Fruit fly (Drosophila melanogaster) whole organism: ENCODE data around the gene CG5196.

Experiments
- CG8478 ChIP-seq: fragments of >200 bp; optimal IDR thresholded peaks from 2 replicates; lab custom pipeline; 2018; ENCODE audit warnings: inconsistent platforms
- Dll ChIP-seq: fragments of >200 bp; optimal IDR thresholded peaks from 2 replicates; lab custom pipeline; 2017
- EcR ChIP-seq, 2 experiments: fragments of >200 bp; optimal IDR thresholded peaks; 2 replicates each; lab custom pipeline; 2017; ENCODE audit warnings: missing biosample characterization in 2 of 2, missing genetic modification characterization in 2 of 2, missing genetic modification reagents in 2 of 2
- pan ChIP-seq: fragments of >200 bp; optimal IDR thresholded peaks from 2 replicates; lab custom pipeline; 2017
- psq ChIP-seq: fragments of >200 bp; optimal IDR thresholded peaks from 2 replicates; lab custom pipeline; 2017
- usp ChIP-seq: fragments of >200 bp; optimal IDR thresholded peaks from 2 replicates; lab custom pipeline; 2017; ENCODE audit warnings: missing biosample characterization, missing genetic modification characterization, mixed read lengths

CG5196 gene

DNA sequence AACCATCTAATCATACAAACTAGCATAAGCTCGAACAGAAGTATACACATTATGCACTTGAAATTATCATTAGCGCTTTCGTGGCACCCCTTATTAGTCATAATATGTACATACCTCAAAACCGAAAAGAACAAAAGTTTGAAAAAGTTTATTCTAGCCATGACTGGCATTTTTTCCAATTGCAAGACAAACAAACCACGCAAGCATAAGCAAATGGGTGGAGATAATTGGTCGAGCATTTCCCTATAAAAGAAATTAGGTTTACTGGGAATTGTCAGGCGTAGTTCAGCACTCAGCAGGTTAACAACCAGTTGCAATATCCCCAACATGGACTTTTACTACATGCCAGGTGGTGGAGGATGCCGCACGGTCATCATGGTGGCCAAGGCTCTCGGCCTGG is 36.4 kb upstream of the CG5196 start, which contains the start of gene GstD2:
TSS of gene GstD2 (plus strand) at position 301 of the 400 bp plus-strand sequence.
- no peak for TF ChIP-seq psq (lab: Kevin White, UChicago)
- TF ChIP-seq usp: no peak

DNA sequence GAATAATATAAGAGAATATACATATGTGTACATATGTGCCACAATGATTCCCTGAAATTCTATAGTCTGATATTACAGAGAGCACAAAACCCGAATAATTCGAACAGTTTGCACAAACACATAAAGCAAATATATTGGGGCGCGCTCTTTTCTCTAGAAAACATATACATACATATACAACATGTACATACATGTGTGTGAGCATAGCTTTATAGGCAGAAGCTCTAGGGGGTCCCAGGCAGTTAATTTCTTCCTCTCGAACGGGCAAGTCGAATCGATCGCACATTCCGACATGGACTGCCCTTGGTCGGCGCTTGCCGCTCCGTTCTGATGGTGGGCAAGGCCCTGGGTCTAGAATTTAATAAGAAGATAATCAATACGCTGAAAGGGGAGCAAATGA is 35.3 kb upstream of the CG5196 start, which contains the start of gene GstD3:
TSS of gene GstD3 (plus strand) at position 269 of the 400 bp plus-strand sequence.
- no peak for TF ChIP-seq psq (lab: Kevin White, UChicago)
- no peak for TF ChIP-seq usp
- TF ChIP-seq Dll (lab: Kevin White, UChicago): no peak
- TF ChIP-seq CG8478 (lab: Kevin White, UChicago): no peak
- TF ChIP-seq EcR (GFP tag; optimal IDR thresholded peaks at IDR 0.05; lab: Kevin White, UChicago): no peak
- no peak for TF ChIP-seq pan (lab: Kevin White, UChicago)

DNA sequence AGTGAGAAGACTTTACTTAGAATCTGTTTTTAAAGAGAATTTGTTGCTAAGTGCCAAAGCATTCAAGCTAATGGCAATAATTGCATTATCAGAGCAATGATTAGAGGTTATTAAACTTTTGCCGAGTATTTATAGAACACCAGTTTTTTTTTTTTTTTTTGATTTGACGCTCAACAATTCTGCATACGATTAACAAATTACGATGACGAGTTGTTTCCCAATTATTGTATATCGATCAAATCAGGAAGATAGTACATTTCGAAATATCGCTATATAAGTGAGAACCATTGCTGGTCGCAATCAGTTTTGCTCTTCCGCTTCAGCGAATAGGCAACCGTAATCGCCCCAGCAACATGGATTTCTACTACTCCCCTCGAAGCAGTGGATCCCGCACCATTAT is 34.3 kb upstream of the CG5196 start, which contains the start of gene GstD4:
TSS of gene GstD4 (plus strand) at position 301 of the 400 bp plus-strand sequence.
- TF ChIP-seq CG8478 (lab: Kevin White, UChicago): no peak
- no peak for TF ChIP-seq pan (lab: Kevin White, UChicago)
- no peak for TF ChIP-seq EcR (GFP tag; optimal IDR thresholded peaks at IDR 0.05; lab: Kevin White, UChicago)

DNA sequence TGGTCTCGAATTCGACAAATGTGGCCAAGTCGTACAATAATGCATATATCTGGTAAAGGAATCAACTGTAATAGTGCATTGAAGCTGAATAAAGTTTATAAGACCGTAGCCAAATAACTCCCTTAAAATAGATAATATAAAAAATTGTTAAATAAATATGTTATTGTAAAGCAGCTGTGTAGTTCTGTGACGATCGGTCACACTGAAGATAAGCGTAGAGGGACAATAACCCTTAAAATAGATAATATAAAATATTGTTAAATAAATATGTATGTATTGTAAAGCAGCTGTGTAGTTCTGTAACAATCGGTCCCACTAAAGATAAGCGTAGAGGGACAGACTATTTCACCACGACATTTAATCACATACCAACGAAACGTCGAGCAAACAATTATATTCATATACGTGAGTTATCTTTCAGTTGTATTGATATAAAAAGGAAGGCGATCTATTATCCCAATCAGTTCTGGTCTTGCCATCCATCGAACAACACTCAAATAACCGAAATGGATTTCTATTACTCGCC is 32.8 kb upstream of the CG5196 start, which contains the start of gene GstD5:
TSS of gene GstD5 (plus strand) at position 476 of the 526 bp plus-strand sequence.
- TF ChIP-seq EcR (GFP tag; optimal IDR thresholded peaks at IDR 0.05; lab: Kevin White, UChicago) (no peak), CG8478 (lab: Kevin White, UChicago) (no peak), usp (no peak)

DNA sequence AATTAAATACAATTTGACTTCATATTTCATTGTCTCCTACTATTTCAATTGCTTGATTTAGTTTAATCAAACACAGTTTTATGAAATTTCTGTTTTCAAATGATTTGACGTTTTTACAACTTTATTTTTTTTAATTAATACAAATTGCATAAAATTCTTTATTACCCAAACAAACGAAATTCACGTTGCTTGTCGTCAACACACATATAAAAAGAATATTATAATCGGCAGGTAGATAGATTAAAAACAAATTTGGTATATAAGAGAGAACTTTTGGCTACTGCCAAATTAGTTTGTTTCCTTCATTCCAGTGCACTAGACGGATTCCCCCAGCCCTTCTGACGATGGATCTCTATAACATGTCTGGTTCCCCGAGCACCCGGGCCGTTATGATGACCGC is 31.3 kb upstream of the CG5196 start, which contains the start of gene GstD6:
TSS of gene GstD6 (plus strand) at position 301 of the 400 bp plus-strand sequence.
- TF ChIP-seq CG8478 (lab: Kevin White, UChicago): no peak
- no peak for TF ChIP-seq Dll (lab: Kevin White, UChicago)
- TF ChIP-seq pan (lab: Kevin White, UChicago): no peak
- TF ChIP-seq psq (lab: Kevin White, UChicago): no peak
- no peak for TF ChIP-seq EcR (GFP tag; optimal IDR thresholded peaks at IDR 0.05; lab: Kevin White, UChicago)
- TF ChIP-seq usp: no peak

DNA sequence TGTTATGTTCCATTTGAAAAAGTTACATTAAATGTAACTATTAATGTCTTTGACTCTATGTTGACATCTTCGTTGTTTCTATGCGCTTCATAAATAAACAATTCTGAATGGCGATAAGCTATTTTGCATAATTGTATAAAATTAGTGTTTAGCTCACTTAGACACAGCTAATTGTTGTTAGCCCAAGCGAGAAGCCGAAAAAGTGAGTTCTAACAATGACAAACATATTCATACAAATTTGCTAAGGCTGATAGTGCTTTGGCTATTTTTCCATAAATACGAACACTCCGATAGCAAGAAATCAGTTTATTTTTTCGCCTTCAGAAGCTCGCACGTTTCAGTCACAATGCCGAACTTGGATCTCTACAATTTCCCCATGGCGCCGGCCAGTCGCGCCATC is 29.9 kb upstream of the CG5196 start, which contains the start of gene GstD7:
TSS of gene GstD7 (plus strand) at position 301 of the 400 bp plus-strand sequence.
- TF ChIP-seq EcR (GFP tag; optimal IDR thresholded peaks at IDR 0.05; lab: Kevin White, UChicago) (no peak), Dll (lab: Kevin White, UChicago) (no peak), pan (lab: Kevin White, UChicago) (no peak), CG8478 (lab: Kevin White, UChicago) (no peak), psq (lab: Kevin White, UChicago) (no peak), usp (no peak)

DNA sequence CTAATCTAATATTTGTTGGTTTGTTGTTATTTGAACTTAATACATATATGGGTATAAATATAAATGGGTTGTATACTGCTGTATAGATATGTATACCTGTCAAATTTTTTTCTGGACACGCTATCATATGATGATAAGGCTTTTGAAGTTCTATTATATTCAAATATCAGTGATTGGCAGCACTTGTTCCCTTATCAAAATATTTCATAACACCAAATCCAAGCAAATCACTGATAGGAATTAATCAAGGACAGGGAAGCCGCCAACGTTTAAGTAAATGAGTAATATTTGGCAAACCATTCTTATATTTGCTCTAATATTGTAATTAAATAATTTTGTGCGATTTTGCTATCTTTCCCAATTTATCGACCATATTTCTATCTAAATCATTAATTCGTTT is 28.9 kb upstream of the CG5196 start:
- TF ChIP-seq EcR (GFP tag; optimal IDR thresholded peaks at IDR 0.05; lab: Kevin White, UChicago): no peak
- no peak for TF ChIP-seq pan (lab: Kevin White, UChicago)
- no peak for TF ChIP-seq CG8478 (lab: Kevin White, UChicago)
- TF ChIP-seq Dll (lab: Kevin White, UChicago): no peak
- TF ChIP-seq psq (lab: Kevin White, UChicago): no peak
- no peak for TF ChIP-seq usp

DNA sequence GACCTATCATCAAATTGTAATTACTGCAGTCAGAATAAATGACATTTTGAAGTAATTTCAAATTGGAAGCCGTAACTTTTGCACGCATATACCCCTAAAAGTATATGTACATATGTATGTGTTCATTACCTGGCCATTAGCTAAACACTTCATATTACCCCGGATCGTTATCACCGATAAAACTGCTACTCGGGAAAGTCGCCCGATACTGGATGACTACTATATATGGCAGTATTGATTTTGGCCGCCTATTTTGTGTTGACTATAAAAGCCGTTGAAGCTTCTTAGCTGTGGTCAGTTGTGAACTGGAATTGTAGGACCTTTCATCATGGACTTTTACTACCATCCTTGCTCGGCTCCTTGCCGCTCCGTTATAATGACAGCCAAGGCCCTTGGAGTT is 28.4 kb upstream of the CG5196 start, which contains the start of gene GstD8:
TSS of gene GstD8 (plus strand) at position 301 of the 400 bp plus-strand sequence.
- TF ChIP-seq pan (lab: Kevin White, UChicago) (no peak), usp (no peak), CG8478 (lab: Kevin White, UChicago) (no peak), EcR (GFP tag; optimal IDR thresholded peaks at IDR 0.05; lab: Kevin White, UChicago) (no peak), psq (lab: Kevin White, UChicago) (no peak)

DNA sequence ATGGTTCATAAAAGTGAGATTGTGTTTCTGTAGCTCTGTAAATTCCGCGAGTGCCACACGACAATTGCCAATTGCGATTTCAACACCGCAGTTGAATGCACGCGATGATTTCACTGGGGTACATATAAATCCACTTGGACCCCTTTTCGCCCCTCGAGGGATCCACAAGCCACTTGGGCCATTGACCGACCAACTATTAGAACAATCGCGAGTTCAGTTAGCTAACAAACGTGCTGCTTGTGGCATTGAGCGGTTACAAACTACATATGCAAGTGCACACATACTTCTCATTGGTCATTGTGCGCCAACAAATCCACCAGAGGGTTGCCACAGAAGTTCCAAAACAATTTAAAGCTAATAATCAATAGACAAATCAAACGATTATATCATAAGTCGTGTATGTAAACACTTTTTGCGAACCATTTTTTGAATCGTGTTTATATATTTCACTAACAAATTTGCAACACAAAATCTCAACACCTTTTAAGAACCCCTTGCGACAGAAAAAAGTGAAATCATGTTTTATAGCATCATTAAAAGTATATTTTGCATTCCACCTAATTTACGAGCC is 26.9 kb upstream of the CG5196 start:
- peak in 1 of 2 experiments; percentile 95 for TF ChIP-seq EcR (GFP tag; optimal IDR thresholded peaks at IDR 0.05; lab: Kevin White, UChicago)
- no peak for TF ChIP-seq psq (lab: Kevin White, UChicago)

DNA sequence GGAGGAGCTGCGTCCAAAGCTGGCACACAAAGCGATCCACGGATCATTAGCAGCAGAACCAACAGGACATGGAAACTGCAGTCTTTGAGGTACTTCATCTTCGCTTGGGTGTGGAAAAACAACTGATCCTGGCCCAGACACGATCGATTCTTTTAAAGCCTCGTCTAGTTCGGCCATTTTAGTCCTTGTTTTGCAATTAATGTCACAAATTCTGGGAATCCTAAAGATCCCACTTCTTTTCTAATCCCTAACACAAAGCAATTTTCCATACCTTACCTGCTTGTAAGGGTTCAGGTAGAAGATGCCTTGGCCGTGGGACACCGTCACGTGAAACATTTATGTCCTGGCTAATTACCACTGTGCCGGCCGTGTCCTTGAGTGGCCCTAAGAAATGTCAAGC is 25.6 kb upstream of the CG5196 start, which contains the start of gene CG10035:
TSS of gene CG10035 (minus strand) at position 129 of the 400 bp plus-strand sequence.
- TF ChIP-seq EcR (GFP tag; optimal IDR thresholded peaks at IDR 0.05; lab: Kevin White, UChicago) (no peak), psq (lab: Kevin White, UChicago) (no peak), pan (lab: Kevin White, UChicago) (no peak), Dll (lab: Kevin White, UChicago) (no peak), CG8478 (lab: Kevin White, UChicago) (no peak), usp (no peak)

DNA sequence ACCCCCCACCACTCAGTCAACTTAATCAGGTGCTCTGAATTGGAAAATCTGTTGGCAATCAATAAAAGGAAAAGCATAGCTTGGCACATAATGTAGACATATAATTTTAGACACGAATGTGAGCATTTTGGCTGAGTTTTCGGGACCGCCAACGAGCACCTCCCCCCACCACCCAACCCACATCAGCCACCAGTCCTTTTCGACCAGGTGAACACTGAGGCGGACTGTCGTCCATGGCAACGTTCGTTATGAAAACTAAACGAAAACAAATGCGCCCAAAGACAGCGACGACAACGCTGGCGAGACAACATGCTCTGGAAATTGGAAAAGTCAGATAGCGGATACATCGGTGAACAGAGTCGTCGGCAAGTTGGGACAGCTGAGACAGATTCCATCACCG is 25.1 kb upstream of the CG5196 start, which contains the start of gene GstD11:
TSS of gene GstD11 (plus strand) at position 301 of the 400 bp plus-strand sequence.
- TF ChIP-seq Dll (lab: Kevin White, UChicago) (no peak), CG8478 (lab: Kevin White, UChicago) (no peak), pan (lab: Kevin White, UChicago) (no peak), EcR (GFP tag; optimal IDR thresholded peaks at IDR 0.05; lab: Kevin White, UChicago) (no peak), psq (lab: Kevin White, UChicago) (no peak), usp (no peak)

DNA sequence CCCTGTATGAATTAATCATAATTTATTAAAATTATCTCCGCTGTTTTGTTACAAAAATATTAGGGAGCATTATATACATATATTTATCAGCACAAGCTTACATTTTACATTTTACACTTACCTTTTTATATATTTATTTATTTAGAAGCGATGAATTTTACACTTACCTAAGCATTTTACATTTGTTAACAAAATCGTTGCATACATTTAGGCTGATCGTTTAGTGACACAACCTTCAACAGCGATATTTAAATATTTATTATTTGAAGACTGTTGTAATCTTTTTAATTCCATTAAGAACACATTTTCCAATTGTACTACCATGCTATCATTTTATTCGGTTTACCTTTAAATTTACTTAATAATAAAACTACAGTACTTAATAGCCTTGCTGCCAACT is 24.3 kb upstream of the CG5196 start:
- TF ChIP-seq psq (lab: Kevin White, UChicago) (no peak), usp (no peak), CG8478 (lab: Kevin White, UChicago) (no peak), Dll (lab: Kevin White, UChicago) (no peak), EcR (GFP tag; optimal IDR thresholded peaks at IDR 0.05; lab: Kevin White, UChicago) (no peak), pan (lab: Kevin White, UChicago) (no peak)
